Fruit fly (Drosophila melanogaster) whole organism, embryonic: Measurements from ENCODE around the gene mask.

Experiments used
- Abd-B ChIP-seq: fragments of 200-800 bp; sonication (Bioruptor generic); optimal IDR thresholded peaks from 2 replicates; lab custom pipeline; 2018; ENCODE audit warnings: missing biosample characterization, mild to moderate bottlenecking, missing genetic modification characterization, moderate library complexity
- Atf3 ChIP-seq: fragments of 200-800 bp; sonication (Bioruptor generic); optimal IDR thresholded peaks from 3 replicates; lab custom pipeline; 2016; ENCODE audit warnings: missing biosample characterization, missing genetic modification characterization
- CG10979 ChIP-seq: fragments of 200-800 bp; sonication (Bioruptor generic); optimal IDR thresholded peaks from 2 replicates; lab custom pipeline; 2018; ENCODE audit warnings: missing biosample characterization, mild to moderate bottlenecking, missing genetic modification characterization, moderate library complexity
- CG11456 ChIP-seq: fragments of 200-800 bp; sonication (Bioruptor generic); IDR thresholded peaks from 3 replicates; pipeline ENCODE4 v1.3.6; 2022; ENCODE audit warnings: missing biosample characterization, missing genetic modification characterization
- CG11695 ChIP-seq: fragments of 200-800 bp; sonication (Bioruptor generic); IDR thresholded peaks from 3 replicates; pipeline ENCODE4 v1.3.6; 2022; ENCODE audit warnings: missing biosample characterization, missing genetic modification characterization
- CG12071 ChIP-seq: fragments of 200-800 bp; sonication (Bioruptor generic); optimal IDR thresholded peaks from 3 replicates; lab custom pipeline; 2018; ENCODE audit warnings: missing biosample characterization, mild to moderate bottlenecking, missing genetic modification characterization
- CG12299 ChIP-seq: fragments of 200-800 bp; sonication (Bioruptor generic); optimal IDR thresholded peaks from 2 replicates; lab custom pipeline; 2018; ENCODE audit warnings: missing biosample characterization, mild to moderate bottlenecking, missing genetic modification characterization
- CG12391 ChIP-seq: fragments of 200-800 bp; sonication (Bioruptor generic); optimal IDR thresholded peaks from 3 replicates; lab custom pipeline; 2018; ENCODE audit warnings: missing biosample characterization, mild to moderate bottlenecking, missing genetic modification characterization, moderate library complexity
- CG12769 ChIP-seq: fragments of 200-800 bp; sonication (Bioruptor generic); optimal IDR thresholded peaks from 2 replicates; lab custom pipeline; 2019; ENCODE audit warnings: missing biosample characterization, mild to moderate bottlenecking, missing genetic modification characterization, moderate library complexity
- CG33213 ChIP-seq: fragments of 200-800 bp; sonication (Bioruptor generic); optimal IDR thresholded peaks from 3 replicates; lab custom pipeline; 2016; ENCODE audit warnings: missing biosample characterization, missing genetic modification characterization
- CG3847 ChIP-seq: fragments of 200-800 bp; sonication (Bioruptor generic); IDR thresholded peaks from 2 replicates; pipeline ENCODE4 v1.3.6; 2022; ENCODE audit warnings: missing biosample characterization, missing genetic modification characterization
- CG5245 ChIP-seq: fragments of 200-800 bp; sonication (Bioruptor generic); optimal IDR thresholded peaks from 3 replicates; lab custom pipeline; 2016; ENCODE audit warnings: missing biosample characterization, missing genetic modification characterization
- CG7271 ChIP-seq: fragments of 200-800 bp; sonication (Bioruptor generic); optimal IDR thresholded peaks from 2 replicates; lab custom pipeline; 2018; ENCODE audit warnings: missing biosample characterization, mild to moderate bottlenecking, missing genetic modification characterization, moderate library complexity
- CrebB ChIP-seq: fragments of 200-800 bp; sonication (Bioruptor generic); optimal IDR thresholded peaks from 3 replicates; lab custom pipeline; 2018; ENCODE audit warnings: missing biosample characterization, mild to moderate bottlenecking, missing genetic modification characterization
- Dek ChIP-seq: fragments of 200-800 bp; sonication (Bioruptor generic); optimal IDR thresholded peaks from 3 replicates; lab custom pipeline; 2019; ENCODE audit warnings: missing biosample characterization, mild to moderate bottlenecking, missing genetic modification characterization, moderate library complexity
- Dip3 ChIP-seq: fragments of 200-800 bp; sonication (Bioruptor generic); optimal IDR thresholded peaks from 3 replicates; lab custom pipeline; 2016; ENCODE audit warnings: missing biosample characterization, missing genetic modification characterization
- Eip74EF ChIP-seq, 2 experiments: fragments of 200-800 bp in 1 of 2; fragments of >200 bp in 1 of 2; sonication (Bioruptor generic) in 1 of 2; optimal IDR thresholded peaks; 2 replicates each; lab custom pipeline; 2017 to 2019; ENCODE audit warnings: missing biosample characterization in 2 of 2, missing genetic modification characterization in 2 of 2, mild to moderate bottlenecking in 1 of 2, moderate library complexity in 1 of 2
- Ets65A ChIP-seq: fragments of 200-800 bp; sonication (Bioruptor generic); peaks from one replicate; lab custom pipeline; 2016; ENCODE audit warnings: missing biosample characterization, missing genetic modification characterization
- Fer3 ChIP-seq: fragments of 200-800 bp; sonication (Bioruptor generic); optimal IDR thresholded peaks from 2 replicates; lab custom pipeline; 2018; ENCODE audit warnings: missing biosample characterization, mild to moderate bottlenecking, missing genetic modification characterization, moderate library complexity
- GATAe ChIP-seq: fragments of 200-800 bp; sonication (Bioruptor generic); conservative IDR thresholded peaks from 2 replicates; pipeline ENCODE4 v1.3.6; 2022; ENCODE audit warnings: missing biosample characterization, missing genetic modification characterization
- Kr ChIP-seq: fragments of 200-800 bp; sonication (Bioruptor generic); optimal IDR thresholded peaks from 2 replicates; lab custom pipeline; 2017; ENCODE audit warnings: missing biosample characterization, mild to moderate bottlenecking, missing genetic modification characterization
- Lim3 ChIP-seq: fragments of 200-800 bp; sonication (Bioruptor generic); IDR thresholded peaks from 2 replicates; pipeline ENCODE4 v1.3.6; 2022; ENCODE audit warnings: missing biosample characterization, missing genetic modification characterization
- Med ChIP-seq: fragments of 200-800 bp; sonication (Bioruptor generic); peaks from one replicate; lab custom pipeline; 2016; ENCODE audit warnings: missing biosample characterization, missing genetic modification characterization, mild to moderate bottlenecking, inconsistent platforms, moderate library complexity
- Oli ChIP-seq: fragments of 200-800 bp; sonication (Bioruptor generic); optimal IDR thresholded peaks from 2 replicates; lab custom pipeline; 2018; ENCODE audit warnings: missing biosample characterization, mild to moderate bottlenecking, missing genetic modification characterization, moderate library complexity
- Ptx1 ChIP-seq: fragments of 200-800 bp; sonication (Bioruptor generic); IDR thresholded peaks from 2 replicates; pipeline ENCODE4 v1.3.6; 2022; ENCODE audit warnings: missing biosample characterization, missing genetic modification characterization
- Ravus ChIP-seq: fragments of 200-800 bp; sonication (Bioruptor generic); IDR thresholded peaks from 2 replicates; pipeline ENCODE4 v1.3.6; 2022; ENCODE audit warnings: missing biosample characterization, missing genetic modification characterization
- Rx ChIP-seq: fragments of 200-800 bp; sonication (Bioruptor generic); IDR thresholded peaks from 2 replicates; pipeline ENCODE4 v1.3.6; 2022; ENCODE audit warnings: missing biosample characterization, missing genetic modification characterization
- Stat92E ChIP-seq, 3 experiments: fragments of >200 bp in 2 of 3; fragments of 200-800 bp in 1 of 3; sonication (Bioruptor generic) in 1 of 3; optimal IDR thresholded peaks; 2 replicates each; lab custom pipeline; 2017 to 2019; ENCODE audit warnings: missing biosample characterization in 3 of 3, missing genetic modification characterization in 3 of 3, mild to moderate bottlenecking in 1 of 3, moderate library complexity in 1 of 3
- Tbp ChIP-seq: fragments of >200 bp; optimal IDR thresholded peaks from 2 replicates; lab custom pipeline; 2018; ENCODE audit warnings: missing biosample characterization, missing genetic modification characterization
- crp ChIP-seq, 2 experiments: fragments of 200-800 bp; sonication (Bioruptor generic); optimal IDR thresholded peaks; 2 replicates in 1 of 2; 3 replicates in 1 of 2; lab custom pipeline; 2017; ENCODE audit warnings: missing biosample characterization in 2 of 2, missing genetic modification characterization in 2 of 2, mild to moderate bottlenecking in 1 of 2, moderate library complexity in 1 of 2
- dimm ChIP-seq: fragments of 200-800 bp; sonication (Bioruptor generic); IDR thresholded peaks from 2 replicates; pipeline ENCODE4 v1.3.6; 2022; ENCODE audit warnings: missing biosample characterization, missing genetic modification characterization
- dm ChIP-seq: fragments of 200-800 bp; sonication (Bioruptor generic); optimal IDR thresholded peaks from 3 replicates; lab custom pipeline; 2016; ENCODE audit warnings: missing biosample characterization, missing genetic modification characterization
- ems ChIP-seq: fragments of 200-800 bp; sonication (Bioruptor generic); optimal IDR thresholded peaks from 3 replicates; lab custom pipeline; 2016; ENCODE audit warnings: missing biosample characterization, missing genetic modification characterization
- ind ChIP-seq: fragments of 200-800 bp; sonication (Bioruptor generic); optimal IDR thresholded peaks from 3 replicates; lab custom pipeline; 2016; ENCODE audit warnings: missing biosample characterization, missing genetic modification characterization
- inv ChIP-seq: fragments of 200-800 bp; sonication (Bioruptor generic); IDR thresholded peaks from 2 replicates; pipeline ENCODE4 v1.3.6; 2022; ENCODE audit warnings: missing biosample characterization, missing genetic modification characterization; ENCODE audit not compliant: partially characterized antibody
- jing ChIP-seq: fragments of 200-800 bp; sonication (Bioruptor generic); optimal IDR thresholded peaks from 2 replicates; lab custom pipeline; 2018; ENCODE audit warnings: missing biosample characterization, mild to moderate bottlenecking, missing genetic modification characterization
- kah ChIP-seq: fragments of 200-800 bp; sonication (Bioruptor generic); optimal IDR thresholded peaks from 2 replicates; lab custom pipeline; 2018; ENCODE audit warnings: missing biosample characterization, mild to moderate bottlenecking, missing genetic modification characterization
- klu ChIP-seq: fragments of 200-800 bp; sonication (Bioruptor generic); IDR thresholded peaks from 2 replicates; pipeline ENCODE4 v1.3.6; 2022; ENCODE audit warnings: missing biosample characterization, missing genetic modification characterization
- nau ChIP-seq: fragments of 200-800 bp; sonication (Bioruptor generic); optimal IDR thresholded peaks from 3 replicates; lab custom pipeline; 2017; ENCODE audit warnings: missing biosample characterization, mild to moderate bottlenecking, missing genetic modification characterization, missing genetic modification reagents
- nerfin-1 ChIP-seq: fragments of 200-800 bp; sonication (Bioruptor generic); optimal IDR thresholded peaks from 3 replicates; lab custom pipeline; 2019; ENCODE audit warnings: missing biosample characterization, mild to moderate bottlenecking, missing genetic modification characterization, moderate library complexity
- nmo ChIP-seq: fragments of 200-800 bp; sonication (Bioruptor generic); optimal IDR thresholded peaks from 2 replicates; lab custom pipeline; 2018; ENCODE audit warnings: missing biosample characterization, mild to moderate bottlenecking, missing genetic modification characterization, moderate library complexity
- sc ChIP-seq, 3 experiments: fragments of >200 bp in 2 of 3; fragments of 200-800 bp in 1 of 3; sonication (Bioruptor generic) in 1 of 3; optimal IDR thresholded peaks; 2 replicates in 2 of 3; 3 replicates in 1 of 3; lab custom pipeline; 2017; ENCODE audit warnings: mild to moderate bottlenecking in 1 of 3, missing biosample characterization in 1 of 3, missing genetic modification characterization in 1 of 3, missing genetic modification reagents in 1 of 3
- sob ChIP-seq: fragments of 200-800 bp; sonication (Bioruptor generic); IDR thresholded peaks from 2 replicates; pipeline ENCODE4 v1.3.6; 2022; ENCODE audit warnings: missing biosample characterization, missing genetic modification characterization
- sr ChIP-seq: fragments of 200-800 bp; sonication (Bioruptor generic); IDR thresholded peaks from 3 replicates; pipeline ENCODE4 v1.3.6; 2022; ENCODE audit warnings: missing biosample characterization, missing genetic modification characterization
- tna ChIP-seq: fragments of 200-800 bp; sonication (Bioruptor generic); IDR thresholded peaks from 2 replicates; pipeline ENCODE4 v1.3.6; 2022; ENCODE audit warnings: missing biosample characterization, missing genetic modification characterization; ENCODE audit not compliant: partially characterized antibody
- tup ChIP-seq: fragments of 200-800 bp; sonication (Bioruptor generic); optimal IDR thresholded peaks from 2 replicates; lab custom pipeline; 2016; ENCODE audit warnings: missing biosample characterization, mild to moderate bottlenecking, missing genetic modification characterization, moderate library complexity
- z ChIP-seq: fragments of 200-800 bp; sonication (Bioruptor generic); IDR thresholded peaks from 3 replicates; pipeline ENCODE4 v1.3.6; 2022; ENCODE audit warnings: missing biosample characterization, missing genetic modification characterization

The mask gene

DNA sequence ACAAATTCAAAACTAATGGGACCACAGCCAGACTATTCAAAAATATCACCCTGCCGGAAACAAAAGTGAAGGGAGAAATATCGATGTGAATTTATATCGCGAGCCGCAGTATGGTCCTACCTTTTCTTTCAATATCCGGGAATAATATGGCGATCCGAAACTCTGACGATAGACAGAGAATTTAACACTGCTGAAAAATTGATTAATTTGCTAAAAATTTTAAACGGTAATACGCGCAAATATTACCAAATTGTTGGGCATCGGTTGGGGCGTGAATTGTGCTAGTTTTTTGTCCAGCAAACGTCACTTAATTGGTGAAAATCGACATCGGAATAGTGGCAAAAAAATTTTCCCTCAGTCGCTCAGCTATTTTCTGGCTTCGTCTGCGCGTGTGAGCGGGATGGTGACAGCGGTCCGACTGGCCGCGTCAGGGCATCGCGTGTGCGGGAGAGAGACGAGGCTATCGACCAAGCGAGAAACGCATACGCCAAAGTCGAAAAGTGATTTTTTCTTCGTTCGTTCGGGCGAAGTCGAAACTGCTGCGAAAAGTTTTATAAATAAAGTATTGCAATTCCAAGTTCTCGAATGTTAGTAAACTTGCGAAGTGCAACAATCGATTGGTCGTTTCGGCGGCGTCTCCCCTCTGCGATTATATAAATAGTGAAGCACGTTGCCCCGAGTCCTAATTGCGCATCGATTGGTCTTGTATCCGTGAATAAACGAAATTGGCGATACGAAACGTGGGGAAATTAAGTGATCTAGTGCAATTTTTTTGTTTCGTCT is at the start of gene mask (continued):
- peak; percentile 70 for TF ChIP-seq Ptx1 (GFP tag; lab: Robert Waterston, UW)
- TF ChIP-seq Stat92E (GFP tag; optimal IDR thresholded peaks at IDR 0.05; lab: Kevin White, UChicago): peak in 1 of 3 experiments; percentile 56
- TF ChIP-seq Fer3 (tag; lab: Kevin White, UChicago): peak; percentile 78
- no peak for TF ChIP-seq klu (GFP tag; lab: Robert Waterston, UW)
- TF ChIP-seq sob (GFP tag; lab: Robert Waterston, UW): peak; percentile 86
- peak; percentile 85 for TF ChIP-seq CrebB (tag; lab: Kevin White, UChicago)
- TF ChIP-seq z: no peak
- no peak for TF ChIP-seq Ravus (GFP tag; lab: Robert Waterston, UW)
- peak; percentile 54 for TF ChIP-seq CG12299
- no peak for TF ChIP-seq sc (optimal IDR thresholded peaks at IDR 0.05; lab: Kevin White, UChicago)
- TF ChIP-seq sc (GFP tag; optimal IDR thresholded peaks at IDR 0.05; lab: Kevin White, UChicago): peak; percentile 71
- no peak for TF ChIP-seq Tbp (GFP tag; lab: Kevin White, UChicago)
- peak; percentile 73 for TF ChIP-seq Atf3
- no peak for TF ChIP-seq Dek (tag; lab: Kevin White, UChicago)
- no peak for TF ChIP-seq Lim3 (GFP tag; lab: Robert Waterston, UW)
- no peak for TF ChIP-seq inv (GFP tag; lab: Robert Waterston, UW)
- peak; percentile 47 for TF ChIP-seq nerfin-1
- peak; percentile 84 for TF ChIP-seq CG33213
- TF ChIP-seq tup (GFP tag; lab: Kevin White, UChicago): peak; percentile 31
- peak; percentile 83 for TF ChIP-seq sr (GFP tag; lab: Robert Waterston, UW)
- TF ChIP-seq tna (GFP tag; lab: Robert Waterston, UW): no peak
- peak; percentile 68 for TF ChIP-seq Kr (GFP tag; lab: Kevin White, UChicago)
- peak in 1 of 2 experiments; percentile 25 for TF ChIP-seq Eip74EF (GFP tag; optimal IDR thresholded peaks at IDR 0.05; lab: Kevin White, UChicago)
- peak; percentile 78 for TF ChIP-seq CG3847 (GFP tag; lab: Robert Waterston, UW)
- TF ChIP-seq CG12391: peak; percentile 74
- peak; percentile 88 for TF ChIP-seq Rx (GFP tag; lab: Robert Waterston, UW)
- TF ChIP-seq jing: no peak
- TF ChIP-seq ind (GFP tag; lab: Kevin White, UChicago): peak; percentile 65
- peak; percentile 82 for TF ChIP-seq CG7271 (tag; lab: Kevin White, UChicago)
- TF ChIP-seq CG12769 (tag; lab: Kevin White, UChicago): peak; percentile 62
- peak; percentile 48 for TF ChIP-seq ems
- TF ChIP-seq CG5245 (GFP tag; lab: Kevin White, UChicago): peak; percentile 59
- peak; percentile 43 for TF ChIP-seq Oli (tag; lab: Kevin White, UChicago)
- peak; percentile 79 for TF ChIP-seq nau (GFP tag; lab: Kevin White, UChicago)
- TF ChIP-seq Dip3 (GFP tag; lab: Kevin White, UChicago): peak; percentile 80
- TF ChIP-seq nmo: peak; percentile 49
- TF ChIP-seq dimm (GFP tag; lab: Robert Waterston, UW): 0 out of 2 replicates have a peak, but pooled peaks have one; percentile 42
- TF ChIP-seq GATAe (GFP tag; lab: Robert Waterston, UW): no peak; the same call in 1 of the 2 replicates
- 0 out of 3 replicates have a peak, but pooled peaks have one; percentile 24 for TF ChIP-seq CG11695
- TF ChIP-seq Ets65A (GFP tag; lab: Kevin White, UChicago): peak; percentile 97
- TF ChIP-seq CG12071 (GFP tag; lab: Kevin White, UChicago): peak; percentile 82
- peak; percentile 95 for TF ChIP-seq CG11456 (GFP tag; lab: Robert Waterston, UW)
- peak; percentile 21 for TF ChIP-seq Abd-B (GFP tag; lab: Kevin White, UChicago)
- peak; percentile 25 for TF ChIP-seq CG10979 (tag; lab: Kevin White, UChicago)
- TF ChIP-seq kah (GFP tag; lab: Kevin White, UChicago): peak; percentile 67
- peak; percentile 98 for TF ChIP-seq Med
- peak; percentile 77 for TF ChIP-seq dm (GFP tag; lab: Kevin White, UChicago)
- TF ChIP-seq crp (GFP tag; optimal IDR thresholded peaks at IDR 0.05; lab: Kevin White, UChicago): peak in 1 of 2 experiments; percentile 47
